Worm (Caenorhabditis elegans) whole organism, midembryonic: Measurements from ENCODE around the gene tmem-184.

Experiments used
- T22C8.4 ChIP-seq: fragments of 200-800 bp; sonication (Bioruptor generic); IDR thresholded peaks from 2 replicates; pipeline ENCODE4 v1.3.6; 2022; ENCODE audit warnings: missing genetic modification characterization, missing compliant biosample characterization
- cog-1 ChIP-seq: sonication (generic microtip); optimal IDR thresholded peaks from 2 replicates; lab custom pipeline; 2016; ENCODE audit warnings: missing genetic modification characterization, missing compliant biosample characterization
- flt-1 ChIP-seq: fragments of 200-800 bp; sonication (Bioruptor generic); IDR thresholded peaks from 2 replicates; pipeline ENCODE4 v1.3.6; 2022; ENCODE audit warnings: missing genetic modification characterization, missing compliant biosample characterization
- klf-2 ChIP-seq: fragments of 200-800 bp; sonication (Bioruptor generic); conservative IDR thresholded peaks from 2 replicates; pipeline ENCODE4 v1.3.6; 2022; ENCODE audit warnings: missing genetic modification reagents, missing genetic modification characterization, missing compliant biosample characterization
- med-1 ChIP-seq: sonication (generic microtip); optimal IDR thresholded peaks from 2 replicates; lab custom pipeline; 2017; ENCODE audit warnings: missing genetic modification characterization, mild to moderate bottlenecking, missing compliant biosample characterization, antibody characterized with exemption, missing genetic modification reagents; ENCODE audit not compliant: insufficient read depth
- ref-1 ChIP-seq: fragments of 200-800 bp; sonication (Bioruptor generic); conservative IDR thresholded peaks from 2 replicates; pipeline ENCODE4 v1.3.6; 2022; ENCODE audit warnings: missing genetic modification reagents, missing genetic modification characterization, missing compliant biosample characterization
- tab-1 ChIP-seq: fragments of 200-800 bp; sonication (Bioruptor generic); IDR thresholded peaks from 2 replicates; pipeline ENCODE4 v1.3.6; 2022; ENCODE audit warnings: missing genetic modification characterization, missing compliant biosample characterization
- ztf-23 ChIP-seq: fragments of 200-800 bp; sonication (Bioruptor generic); IDR thresholded peaks from 2 replicates; pipeline ENCODE4 v1.3.6; 2022; ENCODE audit warnings: missing genetic modification reagents, missing genetic modification characterization, missing compliant biosample characterization
- ztf-29 ChIP-seq: fragments of 200-800 bp; sonication (Bioruptor generic); IDR thresholded peaks from 2 replicates; pipeline ENCODE4 v1.3.6; 2022; ENCODE audit warnings: missing genetic modification reagents, missing genetic modification characterization, missing compliant biosample characterization

- TF ChIP-seq cog-1 (tag; lab: Kevin White, UChicago) (no peak), ref-1 (GFP tag; lab: Robert Waterston, UW) (no peak), klf-2 (GFP tag; lab: Robert Waterston, UW) (no peak), tab-1 (GFP tag; lab: Robert Waterston, UW) (no peak), flt-1 (GFP tag; lab: Robert Waterston, UW) (no peak), T22C8.4 (GFP tag; lab: Robert Waterston, UW) (no peak), med-1 (GFP tag; lab: Kevin White, UChicago) (no peak), ztf-23 (GFP tag; lab: Robert Waterston, UW) (no peak), ztf-29 (GFP tag; lab: Robert Waterston, UW) (no peak)
Measured at ce11 chrX:14704933-14705332, 1.7 kb downstream of the tmem-184 start.
